Worm (Caenorhabditis elegans) whole organism, young adult: ENCODE data around the gene mrpl-18.

Source experiments
- B0261.1 ChIP-seq: sonication (generic microtip); optimal IDR thresholded peaks from 2 replicates; lab custom pipeline; 2016; ENCODE audit warnings: mild to moderate bottlenecking, missing genetic modification characterization, moderate library complexity, missing compliant biosample characterization
- F33H1.4 ChIP-seq: fragments of 200-800 bp; sonication (Bioruptor generic); IDR thresholded peaks from 2 replicates; pipeline ENCODE4 v1.3.6; 2022; ENCODE audit warnings: missing genetic modification reagents, missing genetic modification characterization, missing compliant biosample characterization
- F37B4.10 ChIP-seq: fragments of 200-800 bp; sonication (Bioruptor generic); IDR thresholded peaks from 2 replicates; pipeline ENCODE4 v1.3.6; 2022; ENCODE audit warnings: missing genetic modification characterization, missing compliant biosample characterization
- F39B2.1 ChIP-seq: fragments of 200-800 bp; sonication (Bioruptor generic); IDR thresholded peaks from 2 replicates; pipeline ENCODE4 v1.3.6; 2022; ENCODE audit warnings: missing genetic modification reagents, missing genetic modification characterization, missing compliant biosample characterization
- F52B5.7 ChIP-seq: sonication (generic microtip); optimal IDR thresholded peaks from 2 replicates; lab custom pipeline; 2016; ENCODE audit warnings: mild to moderate bottlenecking, missing genetic modification characterization, missing compliant biosample characterization
- T07F8.4 ChIP-seq: sonication (generic microtip); optimal IDR thresholded peaks from 2 replicates; lab custom pipeline; 2016; ENCODE audit warnings: mild to moderate bottlenecking, missing genetic modification characterization, moderate library complexity, missing compliant biosample characterization
- Y56A3A.18 ChIP-seq: fragments of 200-800 bp; sonication (Bioruptor generic); IDR thresholded peaks from 2 replicates; pipeline ENCODE4 v1.3.6; 2022; ENCODE audit warnings: missing genetic modification reagents, missing genetic modification characterization, missing compliant biosample characterization
- Y79H2A.3 ChIP-seq: fragments of 200-800 bp; sonication (Bioruptor generic); conservative IDR thresholded peaks from 2 replicates; pipeline ENCODE4 v1.3.6; 2022; ENCODE audit warnings: missing genetic modification reagents, missing genetic modification characterization, missing compliant biosample characterization
- Y95B8A.8 ChIP-seq: fragments of 200-800 bp; sonication (Bioruptor generic); IDR thresholded peaks from 2 replicates; pipeline ENCODE4 v1.3.6; 2022; ENCODE audit warnings: missing genetic modification reagents, missing genetic modification characterization, missing compliant biosample characterization
- ama-1 ChIP-seq, 3 experiments: fragments of 150-350 bp in 1 of 3; sonication (generic microtip) in 2 of 3; optimal IDR thresholded peaks; 2 replicates each; lab custom pipeline; 2014 to 2018; ENCODE audit warnings: missing biosample characterization in 2 of 3, missing genetic modification characterization in 2 of 3, missing genetic modification reagents in 2 of 3
- aptf-2 ChIP-seq: fragments of 200-800 bp; sonication (Bioruptor generic); conservative IDR thresholded peaks from 2 replicates; pipeline ENCODE4 v1.3.6; 2022; ENCODE audit warnings: missing genetic modification reagents, missing genetic modification characterization, missing compliant biosample characterization
- aptf-3 ChIP-seq: fragments of 200-800 bp; sonication (Bioruptor generic); IDR thresholded peaks from 2 replicates; pipeline ENCODE4 v1.3.6; 2022; ENCODE audit warnings: missing genetic modification characterization, missing compliant biosample characterization
- atf-7 ChIP-seq: sonication (generic microtip); optimal IDR thresholded peaks from 2 replicates; lab custom pipeline; 2017; ENCODE audit warnings: mild to moderate bottlenecking, missing genetic modification characterization, missing compliant biosample characterization
- athp-1 ChIP-seq: sonication (generic microtip); optimal IDR thresholded peaks from 2 replicates; lab custom pipeline; 2017; ENCODE audit warnings: mild to moderate bottlenecking, missing genetic modification characterization, missing compliant biosample characterization
- attf-5 ChIP-seq: fragments of 200-800 bp; sonication (Bioruptor generic); optimal IDR thresholded peaks from 2 replicates; lab custom pipeline; 2018; ENCODE audit warnings: mild to moderate bottlenecking, missing genetic modification characterization, missing compliant biosample characterization
- cebp-1 ChIP-seq, 2 experiments: fragments of 200-800 bp in 1 of 2; sonication (Bioruptor generic) in 1 of 2; sonication (generic microtip) in 1 of 2; IDR thresholded peaks in 1 of 2; optimal IDR thresholded peaks in 1 of 2; 2 replicates each; pipeline versions ENCODE4 v1.3.6 to Lab custom; 2017 to 2022; ENCODE audit warnings: missing compliant biosample characterization in 2 of 2, missing genetic modification characterization in 2 of 2, mild to moderate bottlenecking in 1 of 2, missing genetic modification reagents in 1 of 2, moderate library complexity in 1 of 2
- ceh-91 ChIP-seq: fragments of 200-800 bp; sonication (Bioruptor generic); IDR thresholded peaks from 2 replicates; pipeline ENCODE4 v1.3.6; 2022; ENCODE audit warnings: missing genetic modification reagents, missing genetic modification characterization, missing compliant biosample characterization
- efl-1 ChIP-seq: fragments of 150-350 bp; optimal IDR thresholded peaks from 2 replicates; lab custom pipeline; 2014; ENCODE audit warnings: missing biosample characterization, missing genetic modification reagents, missing genetic modification characterization
- egl-18 ChIP-seq: fragments of 200-800 bp; sonication (Bioruptor generic); IDR thresholded peaks from 2 replicates; pipeline ENCODE4 v1.3.6; 2022; ENCODE audit warnings: missing genetic modification reagents, missing genetic modification characterization, missing compliant biosample characterization
- egl-44 ChIP-seq: fragments of 200-800 bp; sonication (Bioruptor generic); IDR thresholded peaks from 2 replicates; pipeline ENCODE4 v1.3.6; 2022; ENCODE audit warnings: missing genetic modification reagents, missing genetic modification characterization, missing compliant biosample characterization
- egrh-3 ChIP-seq: fragments of 200-800 bp; sonication (Bioruptor generic); IDR thresholded peaks from 2 replicates; pipeline ENCODE4 v1.3.6; 2022; ENCODE audit warnings: missing genetic modification reagents, missing genetic modification characterization, missing compliant biosample characterization
- ets-4 ChIP-seq: fragments of 200-800 bp; sonication (Bioruptor generic); optimal IDR thresholded peaks from 2 replicates; lab custom pipeline; 2018; ENCODE audit warnings: mild to moderate bottlenecking, missing genetic modification characterization, missing compliant biosample characterization
- fkh-3 ChIP-seq: sonication (generic microtip); optimal IDR thresholded peaks from 2 replicates; lab custom pipeline; 2016; ENCODE audit warnings: mild to moderate bottlenecking, missing genetic modification characterization, missing compliant biosample characterization
- gei-17 ChIP-seq: fragments of 200-800 bp; sonication (Bioruptor generic); optimal IDR thresholded peaks from 2 replicates; lab custom pipeline; 2018; ENCODE audit warnings: mild to moderate bottlenecking, missing genetic modification characterization, missing compliant biosample characterization
- hlh-26 ChIP-seq: fragments of 200-800 bp; sonication (Bioruptor generic); conservative IDR thresholded peaks from 2 replicates; pipeline ENCODE4 v1.3.6; 2022; ENCODE audit warnings: missing genetic modification reagents, missing genetic modification characterization, missing compliant biosample characterization
- let-607 ChIP-seq, 2 experiments: fragments of 200-800 bp in 1 of 2; sonication (Bioruptor generic) in 1 of 2; sonication (generic microtip) in 1 of 2; optimal IDR thresholded peaks; 2 replicates each; lab custom pipeline; 2016 to 2018; ENCODE audit warnings: mild to moderate bottlenecking in 2 of 2, missing compliant biosample characterization in 2 of 2, missing genetic modification characterization in 2 of 2, moderate library complexity in 2 of 2, missing genotype in 1 of 2
- lin-26 ChIP-seq: fragments of 200-800 bp; sonication (Bioruptor generic); IDR thresholded peaks from 2 replicates; pipeline ENCODE4 v1.3.6; 2022; ENCODE audit warnings: missing genetic modification reagents, missing genetic modification characterization, missing compliant biosample characterization
- lin-35 ChIP-seq, 3 experiments: fragments of 150-350 bp in 2 of 3; sonication (generic microtip) in 1 of 3; optimal IDR thresholded peaks; 2 replicates each; lab custom pipeline; 2014 to 2018; ENCODE audit warnings: missing biosample characterization in 3 of 3, missing genetic modification characterization in 3 of 3, missing genetic modification reagents in 3 of 3
- madf-8 ChIP-seq: fragments of 200-800 bp; sonication (Bioruptor generic); conservative IDR thresholded peaks from 2 replicates; pipeline ENCODE4 v1.3.6; 2022; ENCODE audit warnings: missing genetic modification reagents, missing genetic modification characterization, missing compliant biosample characterization
- mes-4 ChIP-seq: sonication (generic microtip); optimal IDR thresholded peaks from 2 replicates; lab custom pipeline; 2016; ENCODE audit warnings: missing genotype, missing genetic modification characterization, missing compliant biosample characterization
- nfya-2 ChIP-seq: fragments of 200-800 bp; sonication (Bioruptor generic); IDR thresholded peaks from 2 replicates; pipeline ENCODE4 v1.3.6; 2022; ENCODE audit warnings: missing genetic modification reagents, missing genetic modification characterization, missing compliant biosample characterization
- nhr-120 ChIP-seq: fragments of 200-800 bp; sonication (Bioruptor generic); IDR thresholded peaks from 2 replicates; pipeline ENCODE4 v1.3.6; 2022; ENCODE audit warnings: missing genetic modification characterization, missing compliant biosample characterization
- nhr-90 ChIP-seq: sonication (generic microtip); optimal IDR thresholded peaks from 2 replicates; lab custom pipeline; 2016; ENCODE audit warnings: missing genotype, mild to moderate bottlenecking, missing genetic modification characterization, missing compliant biosample characterization
- rcor-1 ChIP-seq: fragments of 200-800 bp; sonication (Bioruptor generic); IDR thresholded peaks from 2 replicates; pipeline ENCODE4 v1.3.6; 2022; ENCODE audit warnings: missing genetic modification reagents, missing genetic modification characterization, missing compliant biosample characterization
- rec-8 ChIP-seq, 2 experiments: sonication (generic microtip); optimal IDR thresholded peaks; 2 replicates each; lab custom pipeline; 2016; ENCODE audit warnings: mild to moderate bottlenecking in 2 of 2, missing genetic modification characterization in 2 of 2, missing genetic modification reagents in 2 of 2, missing genotype in 2 of 2, missing biosample characterization in 1 of 2, missing compliant biosample characterization in 1 of 2, moderate library complexity in 1 of 2
- repo-1 ChIP-seq: sonication (generic microtip); optimal IDR thresholded peaks from 2 replicates; lab custom pipeline; 2017; ENCODE audit warnings: mild to moderate bottlenecking, missing genetic modification characterization, missing compliant biosample characterization
- rpc-1 ChIP-seq, 2 experiments: fragments of 150-350 bp in 1 of 2; sonication (generic microtip) in 1 of 2; optimal IDR thresholded peaks; 2 replicates each; lab custom pipeline; 2014 to 2018; ENCODE audit warnings: missing biosample characterization in 1 of 2, missing genetic modification characterization in 1 of 2, missing genetic modification reagents in 1 of 2, missing genotype in 1 of 2
- sea-2 ChIP-seq: fragments of 200-800 bp; sonication (Bioruptor generic); IDR thresholded peaks from 2 replicates; pipeline ENCODE4 v1.3.6; 2022; ENCODE audit warnings: missing genetic modification characterization, missing compliant biosample characterization
- snpc-1.1 ChIP-seq: sonication (generic microtip); optimal IDR thresholded peaks from 2 replicates; lab custom pipeline; 2017; ENCODE audit warnings: missing genetic modification characterization, mild to moderate bottlenecking, missing compliant biosample characterization, antibody characterized with exemption, moderate library complexity, missing genotype, missing genetic modification reagents; ENCODE audit not compliant: insufficient read depth
- snpc-1.3 ChIP-seq: sonication (generic microtip); optimal IDR thresholded peaks from 2 replicates; lab custom pipeline; 2017; ENCODE audit warnings: missing genetic modification characterization, mild to moderate bottlenecking, missing compliant biosample characterization, antibody characterized with exemption, moderate library complexity, missing genotype, missing genetic modification reagents; ENCODE audit not compliant: insufficient read depth
- sptf-2 ChIP-seq: fragments of 200-800 bp; sonication (Bioruptor generic); optimal IDR thresholded peaks from 2 replicates; lab custom pipeline; 2018; ENCODE audit warnings: mild to moderate bottlenecking, missing genetic modification characterization, missing compliant biosample characterization
- tbx-9 ChIP-seq: sonication (generic microtip); optimal IDR thresholded peaks from 2 replicates; lab custom pipeline; 2016; ENCODE audit warnings: borderline replicate concordance, missing genetic modification characterization, inconsistent platforms, missing compliant biosample characterization
- ztf-22 ChIP-seq: fragments of 200-800 bp; sonication (Bioruptor generic); optimal IDR thresholded peaks from 2 replicates; lab custom pipeline; 2018; ENCODE audit warnings: mild to moderate bottlenecking, missing genetic modification characterization, moderate library complexity, missing compliant biosample characterization
- ztf-25 ChIP-seq: fragments of 200-800 bp; sonication (Bioruptor generic); IDR thresholded peaks from 2 replicates; pipeline ENCODE4 v1.3.6; 2022; ENCODE audit warnings: missing genetic modification reagents, missing genetic modification characterization, missing compliant biosample characterization
- ztf-26 ChIP-seq: sonication (generic microtip); optimal IDR thresholded peaks from 2 replicates; lab custom pipeline; 2017; ENCODE audit warnings: missing genetic modification characterization, missing compliant biosample characterization

Gene mrpl-18

ce11 chrIII:8109459-8110057 lies 35.3 kb upstream of the mrpl-18 start (continued):
- TF ChIP-seq cebp-1 (GFP tag; IDR thresholded peaks at IDR 0.05; lab: Robert Waterston, UW) (no peak), cebp-1 (tag; optimal IDR thresholded peaks at IDR 0.05; lab: Kevin White, UChicago) (peak; percentile 73), ets-4 (GFP tag; lab: Kevin White, UChicago) (peak; percentile 65), snpc-1.1 (tag; lab: Kevin White, UChicago) (peak; percentile 62), egrh-3 (GFP tag; lab: Robert Waterston, UW) (peak; percentile 52), F39B2.1 (GFP tag; lab: Robert Waterston, UW) (no peak), aptf-3 (no peak), gei-17 (GFP tag; lab: Kevin White, UChicago) (peak; percentile 54), nhr-120 (GFP tag; lab: Robert Waterston, UW) (no peak), B0261.1 (tag; lab: Kevin White, UChicago) (peak; percentile 93), lin-26 (GFP tag; lab: Robert Waterston, UW) (peak; percentile 95), F52B5.7 (tag; lab: Kevin White, UChicago) (peak; percentile 47), athp-1 (peak; percentile 24), mes-4 (tag; lab: Kevin White, UChicago) (peak; percentile 76), nfya-2 (GFP tag; lab: Robert Waterston, UW) (0 out of 2 replicates have a peak, but pooled peaks have one; percentile 20), lin-35 (GFP tag; optimal IDR thresholded peaks at IDR 0.05; lab: Kevin White, UChicago) (peak in 2 of 3 experiments; percentile 4 to 81), repo-1 (tag; lab: Kevin White, UChicago) (peak; percentile 55), T07F8.4 (peak; percentile 83), snpc-1.3 (peak; percentile 69), ztf-22 (GFP tag; lab: Kevin White, UChicago) (peak; percentile 14), fkh-3 (peak; percentile 42), ceh-91 (GFP tag; lab: Robert Waterston, UW) (peak; percentile 40; the same call in 1 of the 2 replicates), sea-2 (peak; percentile 79; the same call in 1 of the 2 replicates), let-607 (tag; optimal IDR thresholded peaks at IDR 0.05; lab: Kevin White, UChicago) (peak; percentile 39 to 67), ztf-25 (peak; percentile 83), rec-8 (tag; optimal IDR thresholded peaks at IDR 0.05; lab: Kevin White, UChicago) (peak; percentile 80 to 94), sptf-2 (GFP tag; lab: Kevin White, UChicago) (peak; percentile 39), Y56A3A.18 (GFP tag; lab: Robert Waterston, UW) (peak; percentile 83), tbx-9 (tag; lab: Kevin White, UChicago) (no peak), attf-5 (GFP tag; lab: Kevin White, UChicago) (peak; percentile 63), Y79H2A.3 (GFP tag; lab: Robert Waterston, UW) (no peak), hlh-26 (GFP tag; lab: Robert Waterston, UW) (no peak), egl-44 (GFP tag; lab: Robert Waterston, UW) (peak; percentile 90), F37B4.10 (GFP tag; lab: Robert Waterston, UW) (no peak), rpc-1 (optimal IDR thresholded peaks at IDR 0.05; lab: Kevin White, UChicago) (peak; percentile 88), rpc-1 (tag; optimal IDR thresholded peaks at IDR 0.05; lab: Kevin White, UChicago) (peak; percentile 94), rcor-1 (GFP tag; lab: Robert Waterston, UW) (peak; percentile 58; the same call in 1 of the 2 replicates), aptf-2 (GFP tag; lab: Robert Waterston, UW) (no peak), egl-18 (GFP tag; lab: Robert Waterston, UW) (no peak), F33H1.4 (peak; percentile 61), nhr-90 (tag; lab: Kevin White, UChicago) (peak; percentile 87), ztf-26 (tag; lab: Kevin White, UChicago) (peak; percentile 67), efl-1 (peak; percentile 4), atf-7 (peak; percentile 19), Y95B8A.8 (GFP tag; lab: Robert Waterston, UW) (peak; percentile 71; the same call in 1 of the 2 replicates), ama-1 (optimal IDR thresholded peaks at IDR 0.05; lab: Kevin White, UChicago) (no peak), ama-1 (GFP tag; optimal IDR thresholded peaks at IDR 0.05; lab: Kevin White, UChicago) (peak in 1 of 2 experiments; percentile 90), madf-8 (GFP tag; lab: Robert Waterston, UW) (peak; percentile 28; the same call in 1 of the 2 replicates)
